Worm (Caenorhabditis elegans) whole organism, early embryonic: Measurements from ENCODE around the gene aqp-11.

Source experiments
- B0310.2 ChIP-seq: sonication (generic microtip); optimal IDR thresholded peaks from 2 replicates; lab custom pipeline; 2016; ENCODE audit warnings: mild to moderate bottlenecking, missing genetic modification characterization, missing compliant biosample characterization
- F13C5.2 ChIP-seq: sonication (generic microtip); optimal IDR thresholded peaks from 2 replicates; lab custom pipeline; 2017; ENCODE audit warnings: mild to moderate bottlenecking, missing genetic modification characterization, inconsistent platforms, missing compliant biosample characterization
- aly-1 ChIP-seq: sonication (generic microtip); optimal IDR thresholded peaks from 2 replicates; lab custom pipeline; 2016; ENCODE audit warnings: missing genetic modification characterization, missing compliant biosample characterization
- ama-1 ChIP-seq: fragments of 150-350 bp; optimal IDR thresholded peaks from 2 replicates; lab custom pipeline; 2014
- ceh-13 ChIP-seq: fragments of 200-800 bp; sonication (Bioruptor generic); optimal IDR thresholded peaks from 2 replicates; lab custom pipeline; 2018; ENCODE audit warnings: mild to moderate bottlenecking, missing genetic modification characterization, missing compliant biosample characterization
- ceh-36 ChIP-seq: sonication (generic microtip); optimal IDR thresholded peaks from 2 replicates; lab custom pipeline; 2016; ENCODE audit warnings: missing genetic modification characterization, inconsistent platforms, missing compliant biosample characterization
- ets-7 ChIP-seq: sonication (generic microtip); optimal IDR thresholded peaks from 2 replicates; lab custom pipeline; 2016; ENCODE audit warnings: missing genotype, missing genetic modification characterization, missing compliant biosample characterization
- flt-1 ChIP-seq: fragments of 200-800 bp; sonication (Bioruptor generic); IDR thresholded peaks from 2 replicates; pipeline ENCODE4 v1.3.6; 2022; ENCODE audit warnings: missing genetic modification characterization, missing compliant biosample characterization
- hmbx-1 ChIP-seq: sonication (generic microtip); optimal IDR thresholded peaks from 2 replicates; lab custom pipeline; 2016; ENCODE audit warnings: mild to moderate bottlenecking, missing genetic modification characterization, missing compliant biosample characterization
- hmg-4 ChIP-seq: fragments of 200-800 bp; sonication (Bioruptor generic); optimal IDR thresholded peaks from 2 replicates; lab custom pipeline; 2018; ENCODE audit warnings: mild to moderate bottlenecking, missing genetic modification characterization, missing compliant biosample characterization
- hnd-1 ChIP-seq: sonication (generic microtip); optimal IDR thresholded peaks from 2 replicates; lab custom pipeline; 2016; ENCODE audit warnings: missing genetic modification characterization, missing compliant biosample characterization
- pes-1 ChIP-seq: fragments of 200-800 bp; sonication (Bioruptor generic); IDR thresholded peaks from 2 replicates; pipeline ENCODE4 v1.3.6; 2022; ENCODE audit warnings: missing genetic modification reagents, missing genetic modification characterization, missing compliant biosample characterization
- scrt-1 ChIP-seq: fragments of 200-800 bp; sonication (Bioruptor generic); IDR thresholded peaks from 2 replicates; pipeline ENCODE4 v1.3.6; 2022; ENCODE audit warnings: missing genetic modification characterization, missing compliant biosample characterization
- sea-1 ChIP-seq: fragments of 200-800 bp; sonication (Bioruptor generic); conservative IDR thresholded peaks from 2 replicates; pipeline ENCODE4 v1.3.6; 2022; ENCODE audit warnings: missing genetic modification characterization, missing compliant biosample characterization
- tbx-11 ChIP-seq: fragments of 200-800 bp; sonication (Bioruptor generic); IDR thresholded peaks from 2 replicates; pipeline ENCODE4 v1.3.6; 2022; ENCODE audit warnings: missing genetic modification characterization, missing compliant biosample characterization
- tbx-37 ChIP-seq: fragments of 200-800 bp; sonication (Bioruptor generic); conservative IDR thresholded peaks from 2 replicates; pipeline ENCODE4 v1.3.6; 2022; ENCODE audit warnings: missing genetic modification reagents, missing genetic modification characterization, missing compliant biosample characterization
- tra-4 ChIP-seq: sonication (generic microtip); optimal IDR thresholded peaks from 2 replicates; lab custom pipeline; 2017; ENCODE audit warnings: missing genetic modification characterization, missing compliant biosample characterization

The aqp-11 gene

DNA sequence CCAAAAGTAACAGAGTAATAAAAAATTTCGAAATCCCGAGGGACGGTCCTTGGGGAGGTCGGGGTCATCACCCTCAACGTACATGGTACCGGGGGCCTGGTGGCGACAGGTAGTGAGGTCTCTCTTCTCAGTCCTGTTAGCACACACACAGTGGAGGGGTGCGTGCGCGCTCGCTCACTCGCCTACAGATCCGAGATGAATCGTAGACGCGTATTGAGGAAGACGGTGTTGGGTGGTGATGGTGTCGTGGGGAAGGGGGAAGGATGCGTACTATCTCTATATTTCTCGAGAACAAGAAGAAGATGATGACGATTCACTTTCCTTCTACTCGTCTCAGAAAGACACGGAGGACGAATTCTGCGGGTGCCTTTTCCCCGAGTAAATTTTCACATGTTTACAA is 40.7 kb downstream of the aqp-11 start:
- TF ChIP-seq hmbx-1 (tag; lab: Kevin White, UChicago) = no peak
- no peak for TF ChIP-seq ama-1 (lab: Kevin White, UChicago)
- no peak for TF ChIP-seq F13C5.2 (tag; lab: Kevin White, UChicago)
- 0 out of 2 replicates have a peak, but pooled peaks have one; percentile 46 for TF ChIP-seq scrt-1 (GFP tag; lab: Robert Waterston, UW)
- TF ChIP-seq sea-1 = peak; percentile 38; the same call in 1 of the 2 replicates
- no peak for TF ChIP-seq ceh-36 (tag; lab: Kevin White, UChicago)
- no peak for TF ChIP-seq pes-1 (GFP tag; lab: Robert Waterston, UW)
- no peak for TF ChIP-seq ets-7
- TF ChIP-seq flt-1 (GFP tag; lab: Robert Waterston, UW) = peak; percentile 26; the same call in 1 of the 2 replicates
- peak; percentile 62 for TF ChIP-seq hmg-4
- no peak for TF ChIP-seq hnd-1 (tag; lab: Kevin White, UChicago)
- TF ChIP-seq tra-4 (tag; lab: Kevin White, UChicago) = no peak
- no peak for TF ChIP-seq aly-1 (tag; lab: Kevin White, UChicago)
- no peak for TF ChIP-seq tbx-11 (GFP tag; lab: Robert Waterston, UW)
- no peak for TF ChIP-seq tbx-37 (GFP tag; lab: Robert Waterston, UW)
- no peak for TF ChIP-seq B0310.2 (tag; lab: Kevin White, UChicago)
- no peak for TF ChIP-seq ceh-13 (GFP tag; lab: Kevin White, UChicago)

DNA sequence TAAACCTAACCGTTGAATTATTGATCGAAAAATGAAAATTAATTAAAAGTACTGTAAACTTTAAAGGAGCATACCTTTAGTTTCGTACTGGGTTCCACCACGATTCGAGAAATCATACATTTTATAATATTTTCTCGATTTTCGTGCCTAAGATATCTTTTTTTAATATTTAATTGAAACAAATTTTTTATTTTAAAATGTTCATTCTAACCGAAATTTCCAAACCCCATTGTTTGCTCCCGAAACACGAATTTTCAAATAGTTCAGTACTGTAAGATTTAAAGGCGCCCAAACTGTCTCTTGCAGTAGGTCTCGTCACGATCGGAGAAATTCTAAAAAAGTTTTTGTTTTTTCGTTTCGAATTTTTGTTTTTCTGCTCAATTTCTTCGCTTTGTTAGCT is 41.9 kb downstream of the aqp-11 start:
- TF ChIP-seq tbx-37 (GFP tag; lab: Robert Waterston, UW) (no peak), flt-1 (GFP tag; lab: Robert Waterston, UW) (no peak), scrt-1 (GFP tag; lab: Robert Waterston, UW) (no peak), sea-1 (no peak), ets-7 (no peak), hmbx-1 (tag; lab: Kevin White, UChicago) (no peak), hmg-4 (no peak), B0310.2 (tag; lab: Kevin White, UChicago) (no peak), ceh-13 (GFP tag; lab: Kevin White, UChicago) (no peak)

DNA sequence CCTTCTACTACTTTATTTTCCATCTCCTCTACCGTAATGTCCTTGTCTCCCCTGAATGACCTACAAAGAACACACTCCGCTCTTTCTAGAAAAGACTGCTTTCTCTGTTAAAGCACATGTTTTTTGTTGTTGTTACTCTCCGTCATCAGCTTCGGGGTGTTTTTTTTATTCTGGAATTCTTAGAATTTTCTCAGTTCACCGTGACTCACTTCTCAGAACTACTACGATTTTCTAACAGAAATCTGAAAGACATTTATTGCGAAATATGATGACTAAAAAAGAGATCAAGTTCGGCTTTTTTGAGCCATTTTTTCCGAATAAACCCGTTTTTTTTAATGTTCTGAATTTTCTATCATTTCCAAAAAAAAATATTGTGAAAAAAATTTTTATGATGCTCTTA is 43.2 kb downstream of the aqp-11 start:
- no peak for TF ChIP-seq ceh-36 (tag; lab: Kevin White, UChicago)
- no peak for TF ChIP-seq B0310.2 (tag; lab: Kevin White, UChicago)
- TF ChIP-seq ets-7 = no peak
- TF ChIP-seq pes-1 (GFP tag; lab: Robert Waterston, UW) = no peak
- no peak for TF ChIP-seq tra-4 (tag; lab: Kevin White, UChicago)
- TF ChIP-seq F13C5.2 (tag; lab: Kevin White, UChicago) = no peak
- no peak for TF ChIP-seq tbx-37 (GFP tag; lab: Robert Waterston, UW)

DNA sequence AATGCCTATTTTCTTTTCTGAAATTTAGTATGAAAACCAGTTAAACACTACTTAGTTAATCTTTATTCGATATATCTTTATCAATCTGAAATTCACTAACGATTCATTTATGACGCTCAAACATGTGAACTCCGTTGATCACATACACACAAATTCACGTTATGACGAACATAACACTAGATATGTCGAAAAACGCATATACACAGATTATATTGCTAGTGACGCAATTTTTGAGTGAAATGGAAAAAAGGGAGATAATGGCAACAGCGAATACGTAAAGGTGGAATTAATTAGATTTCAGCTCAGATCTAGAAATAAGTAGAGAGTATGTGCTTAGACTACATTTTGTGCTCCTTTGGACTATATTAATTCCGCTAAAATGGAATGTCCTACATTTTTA is 43.8 kb downstream of the aqp-11 start:
- no peak for TF ChIP-seq tbx-37 (GFP tag; lab: Robert Waterston, UW)
- no peak for TF ChIP-seq ama-1 (lab: Kevin White, UChicago)
- TF ChIP-seq scrt-1 (GFP tag; lab: Robert Waterston, UW) = no peak
- no peak for TF ChIP-seq hnd-1 (tag; lab: Kevin White, UChicago)
- no peak for TF ChIP-seq tbx-11 (GFP tag; lab: Robert Waterston, UW)
- TF ChIP-seq pes-1 (GFP tag; lab: Robert Waterston, UW) = no peak
- TF ChIP-seq aly-1 (tag; lab: Kevin White, UChicago) = no peak
- no peak for TF ChIP-seq hmg-4
- TF ChIP-seq flt-1 (GFP tag; lab: Robert Waterston, UW) = no peak
- no peak for TF ChIP-seq tra-4 (tag; lab: Kevin White, UChicago)
- no peak for TF ChIP-seq ceh-36 (tag; lab: Kevin White, UChicago)
- TF ChIP-seq F13C5.2 (tag; lab: Kevin White, UChicago) = no peak

DNA sequence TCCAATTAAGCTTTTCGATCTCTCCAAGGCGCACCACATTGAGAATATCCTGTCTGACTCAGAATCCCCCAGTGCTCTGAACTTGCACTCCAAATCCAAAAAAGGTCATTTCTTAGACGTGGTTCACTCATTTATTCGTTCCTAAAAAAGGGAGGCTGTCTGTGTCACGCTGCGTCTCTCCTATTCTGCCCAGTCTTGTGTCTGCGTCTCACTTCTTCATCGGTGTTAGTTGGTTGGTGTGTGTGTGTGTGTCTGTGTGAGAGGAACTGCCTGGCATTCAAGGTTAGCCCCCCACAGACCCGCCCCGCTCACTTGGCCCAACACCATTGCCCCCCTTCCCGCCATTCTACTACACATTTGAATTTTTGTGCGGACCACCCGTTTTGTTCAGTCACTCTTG is 44.4 kb downstream of the aqp-11 start:
- TF ChIP-seq ets-7 = no peak
- TF ChIP-seq hnd-1 (tag; lab: Kevin White, UChicago) = no peak
- peak; percentile 92 for TF ChIP-seq hmg-4
- TF ChIP-seq tbx-11 (GFP tag; lab: Robert Waterston, UW) = 0 out of 2 replicates have a peak, but pooled peaks have one; percentile 36
- no peak for TF ChIP-seq aly-1 (tag; lab: Kevin White, UChicago)
- TF ChIP-seq tbx-37 (GFP tag; lab: Robert Waterston, UW) = no peak
- no peak for TF ChIP-seq F13C5.2 (tag; lab: Kevin White, UChicago)
- TF ChIP-seq ceh-36 (tag; lab: Kevin White, UChicago) = no peak
- no peak; the same call in 1 of the 2 replicates for TF ChIP-seq flt-1 (GFP tag; lab: Robert Waterston, UW)
- TF ChIP-seq ceh-13 (GFP tag; lab: Kevin White, UChicago) = no peak
- no peak for TF ChIP-seq scrt-1 (GFP tag; lab: Robert Waterston, UW)
- no peak for TF ChIP-seq pes-1 (GFP tag; lab: Robert Waterston, UW)
- TF ChIP-seq sea-1 = no peak
- no peak for TF ChIP-seq ama-1 (lab: Kevin White, UChicago)
- no peak for TF ChIP-seq tra-4 (tag; lab: Kevin White, UChicago)

DNA sequence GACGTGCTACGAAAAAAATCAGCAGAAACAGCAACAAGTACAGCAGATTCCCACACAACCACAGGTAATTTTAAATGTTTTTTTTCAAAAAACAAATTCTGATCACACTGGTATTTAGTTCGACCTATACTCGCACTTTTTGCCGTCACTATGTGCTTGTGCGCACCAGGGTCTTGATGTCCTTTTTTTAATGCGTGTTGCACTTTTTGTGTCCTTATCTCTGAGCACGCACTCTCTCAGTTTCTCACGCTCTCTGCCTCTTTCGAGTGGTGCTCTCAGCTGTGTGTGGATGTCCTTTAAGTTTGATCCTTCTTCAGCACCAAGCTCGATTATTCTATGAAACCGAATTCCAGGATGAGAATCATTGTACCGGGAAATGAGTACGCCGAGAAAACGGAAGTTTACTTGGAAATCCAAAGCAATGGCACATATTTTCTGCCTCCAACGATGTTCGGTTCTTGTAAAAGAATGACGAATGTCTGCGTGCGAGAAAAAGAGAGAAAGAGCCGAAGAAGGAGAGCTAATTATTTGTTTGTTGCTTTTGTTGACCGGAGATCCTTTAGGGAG is 45.4 kb downstream of the aqp-11 start:
- TF ChIP-seq ama-1 (lab: Kevin White, UChicago) (no peak), scrt-1 (GFP tag; lab: Robert Waterston, UW) (no peak), tra-4 (tag; lab: Kevin White, UChicago) (no peak), tbx-11 (GFP tag; lab: Robert Waterston, UW) (no peak), B0310.2 (tag; lab: Kevin White, UChicago) (no peak), tbx-37 (GFP tag; lab: Robert Waterston, UW) (no peak), pes-1 (GFP tag; lab: Robert Waterston, UW) (no peak)

DNA sequence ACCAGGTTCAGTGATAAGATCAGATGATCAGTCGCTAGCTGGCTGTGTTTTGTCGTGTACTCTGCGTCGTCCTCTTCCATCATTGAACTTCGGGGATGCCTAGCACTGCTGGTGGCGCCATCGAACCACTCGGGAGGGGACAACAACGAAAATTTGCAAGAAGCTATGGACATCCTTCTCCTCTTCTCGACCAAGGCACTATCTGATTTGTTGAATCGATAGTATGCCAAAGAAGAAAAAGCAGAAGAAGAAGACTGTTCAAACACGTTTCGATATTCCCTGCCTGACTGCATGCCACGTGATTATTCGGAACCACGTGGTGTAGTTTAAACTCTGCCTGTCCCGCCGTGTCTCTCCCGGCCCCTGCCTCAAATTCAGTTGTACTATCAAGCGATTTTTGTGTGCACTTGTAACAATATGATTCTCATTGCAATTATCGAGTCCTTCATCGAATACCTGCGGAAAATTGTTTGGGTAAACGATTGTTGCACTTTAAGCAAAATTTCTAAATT is 46.2 kb downstream of the aqp-11 start:
- TF ChIP-seq scrt-1 (GFP tag; lab: Robert Waterston, UW) = no peak
- TF ChIP-seq hnd-1 (tag; lab: Kevin White, UChicago) = no peak
- TF ChIP-seq ceh-13 (GFP tag; lab: Kevin White, UChicago) = no peak
- no peak for TF ChIP-seq tbx-37 (GFP tag; lab: Robert Waterston, UW)
- TF ChIP-seq pes-1 (GFP tag; lab: Robert Waterston, UW) = no peak
- no peak for TF ChIP-seq ets-7
- TF ChIP-seq hmg-4 = no peak
- no peak for TF ChIP-seq tra-4 (tag; lab: Kevin White, UChicago)
- TF ChIP-seq flt-1 (GFP tag; lab: Robert Waterston, UW) = no peak
- no peak for TF ChIP-seq F13C5.2 (tag; lab: Kevin White, UChicago)
- TF ChIP-seq ama-1 (lab: Kevin White, UChicago) = no peak
- TF ChIP-seq sea-1 = no peak
- no peak for TF ChIP-seq B0310.2 (tag; lab: Kevin White, UChicago)
- no peak for TF ChIP-seq ceh-36 (tag; lab: Kevin White, UChicago)
- TF ChIP-seq hmbx-1 (tag; lab: Kevin White, UChicago) = no peak
- no peak for TF ChIP-seq tbx-11 (GFP tag; lab: Robert Waterston, UW)
- TF ChIP-seq aly-1 (tag; lab: Kevin White, UChicago) = no peak
